Worm (Caenorhabditis elegans): ENCODE measurements around the gene K08C7.6.

K08C7.6 gene

DNA sequence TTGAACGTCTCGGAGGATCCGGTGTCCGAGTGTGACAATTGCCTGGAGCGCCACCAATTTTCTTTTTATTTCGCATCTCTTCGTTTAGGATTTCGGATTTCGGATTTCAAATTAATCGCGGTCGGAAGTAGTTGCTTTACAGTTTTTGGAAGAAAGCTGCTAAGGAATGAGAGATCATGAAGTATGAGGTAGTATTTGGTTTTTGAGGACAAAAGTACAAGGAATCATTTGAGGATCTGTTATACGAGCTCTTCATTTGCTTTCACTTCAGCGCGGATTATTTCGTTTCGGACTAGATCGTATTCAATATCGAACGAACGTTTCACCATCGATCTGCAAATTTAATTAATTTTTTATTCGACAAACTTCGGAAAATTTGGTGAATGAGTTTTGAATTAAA lies 14.0 kb upstream of the K08C7.6 start, which contains the start of gene R102.11:
Gene R102.11 (minus strand): TSS at position 101 of the 400 bp plus-strand sequence.
- no peak for TF ChIP-seq nhr-84 (tag; optimal IDR thresholded peaks at IDR 0.05)
- TF ChIP-seq nhr-77 (tag; optimal IDR thresholded peaks at IDR 0.05) = no peak
- TF ChIP-seq lsy-2 (tag; optimal IDR thresholded peaks at IDR 0.05) = no peak
- TF ChIP-seq dsc-1 (tag; optimal IDR thresholded peaks at IDR 0.05) = no peak
- TF ChIP-seq Y116A8C.19 (tag; optimal IDR thresholded peaks at IDR 0.05; ENCODE audit: borderline replicate concordance) = no peak
- no peak for TF ChIP-seq lin-35 (GFP tag; optimal IDR thresholded peaks at IDR 0.05)
- no peak for TF ChIP-seq mef-2 (tag; optimal IDR thresholded peaks at IDR 0.05)
- TF ChIP-seq fos-1 (tag; optimal IDR thresholded peaks at IDR 0.05) = no peak
- TF ChIP-seq xbp-1 (tag; optimal IDR thresholded peaks at IDR 0.05) = no peak
- no peak for TF ChIP-seq F16B12.6 (tag; optimal IDR thresholded peaks at IDR 0.05)
- TF ChIP-seq dpl-1 (GFP tag; optimal IDR thresholded peaks at IDR 0.05) = no peak
- no peak for TF ChIP-seq lir-3 (tag; optimal IDR thresholded peaks at IDR 0.05; ENCODE audit: poor library complexity)
- no peak for TF ChIP-seq egl-27 (tag; optimal IDR thresholded peaks at IDR 0.05)
- TF ChIP-seq elt-3 (tag; optimal IDR thresholded peaks at IDR 0.05) = no peak
- no peak for TF ChIP-seq efl-3 (GFP tag; optimal IDR thresholded peaks at IDR 0.05)
- no peak for TF ChIP-seq fkh-8 (tag; optimal IDR thresholded peaks at IDR 0.05)

DNA sequence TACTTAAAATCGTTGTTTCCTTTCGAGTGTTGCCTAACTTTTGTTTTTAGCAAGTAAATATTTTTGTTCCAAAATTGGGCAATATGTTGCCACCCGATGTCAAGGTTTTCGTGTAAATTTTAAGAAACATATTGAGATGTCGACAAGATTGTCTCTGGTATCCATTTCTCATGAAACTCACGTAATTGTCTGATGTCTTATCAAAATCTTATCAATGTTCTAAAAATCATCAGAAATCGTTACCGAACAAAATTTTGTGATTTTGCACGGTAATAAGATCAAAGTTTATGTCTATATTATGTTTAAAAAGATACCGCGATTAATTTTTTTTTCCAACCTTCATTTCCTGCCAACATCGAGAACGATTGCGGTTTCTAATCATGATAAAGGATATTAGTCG lies 13.3 kb upstream of the K08C7.6 start:
- TF ChIP-seq ceh-82 (tag; optimal IDR thresholded peaks at IDR 0.05) = no peak
- no peak for TF ChIP-seq ztf-11 (tag; optimal IDR thresholded peaks at IDR 0.05)
- no peak for TF ChIP-seq unc-98 (GFP tag; IDR thresholded peaks at IDR 0.05)
- TF ChIP-seq hlh-4 (tag; optimal IDR thresholded peaks at IDR 0.05) = no peak
- no peak for TF ChIP-seq C16A3.4 (tag; optimal IDR thresholded peaks at IDR 0.05)
- no peak for TF ChIP-seq Y116A8C.19 (tag; optimal IDR thresholded peaks at IDR 0.05; ENCODE audit: borderline replicate concordance)
- no peak for TF ChIP-seq C34B4.2 (tag; optimal IDR thresholded peaks at IDR 0.05)
- TF ChIP-seq elt-3 (tag; optimal IDR thresholded peaks at IDR 0.05) = no peak
- TF ChIP-seq pqm-1 (tag; optimal IDR thresholded peaks at IDR 0.05) = no peak
- no peak for TF ChIP-seq hpl-2 (GFP tag; optimal IDR thresholded peaks at IDR 0.05)
- no peak for TF ChIP-seq fkh-10 (GFP tag; optimal IDR thresholded peaks at IDR 0.05)
- TF ChIP-seq isw-1 (GFP tag; IDR thresholded peaks at IDR 0.05) = no peak
- TF ChIP-seq irx-1 (tag; optimal IDR thresholded peaks at IDR 0.05) = no peak
- TF ChIP-seq zag-1 (tag; optimal IDR thresholded peaks at IDR 0.05) = no peak

DNA sequence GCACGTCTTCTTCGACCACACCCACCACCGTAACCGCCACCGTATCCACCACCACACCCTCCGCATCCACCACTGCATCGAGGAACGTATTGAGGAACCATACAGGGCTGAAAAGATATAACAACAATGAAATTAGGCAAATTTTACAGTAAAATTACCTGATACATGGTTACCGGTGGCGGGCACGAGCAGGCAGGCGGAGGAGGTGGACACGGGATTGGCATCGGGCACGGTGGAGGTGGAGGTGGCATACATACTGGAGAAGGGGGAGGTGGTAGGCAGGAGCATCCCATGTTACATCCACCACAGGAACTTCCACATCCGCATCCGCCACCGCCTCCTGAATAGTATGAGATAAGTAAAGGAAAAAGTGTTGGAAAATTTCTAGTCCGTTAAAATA lies 12.8 kb upstream of the K08C7.6 start:
- no peak for TF ChIP-seq alr-1 (tag; optimal IDR thresholded peaks at IDR 0.05; ENCODE audit: borderline replicate concordance)
- no peak for TF ChIP-seq hlh-17 (GFP tag; optimal IDR thresholded peaks at IDR 0.05; ENCODE audit: borderline replicate concordance)
- no peak for TF ChIP-seq pag-3 (tag; optimal IDR thresholded peaks at IDR 0.05; ENCODE audit: borderline replicate concordance, insufficient read depth)
- no peak for TF ChIP-seq egl-13 (tag; optimal IDR thresholded peaks at IDR 0.05)
- TF ChIP-seq rnt-1 (tag; optimal IDR thresholded peaks at IDR 0.05) = no peak
- no peak for TF ChIP-seq egl-27 (tag; optimal IDR thresholded peaks at IDR 0.05)
- no peak for TF ChIP-seq mep-1 (tag; optimal IDR thresholded peaks at IDR 0.05)
- no peak for TF ChIP-seq blmp-1 (tag; optimal IDR thresholded peaks at IDR 0.05)
- TF ChIP-seq elt-3 (tag; optimal IDR thresholded peaks at IDR 0.05) = no peak
- TF ChIP-seq hlh-4 (tag; optimal IDR thresholded peaks at IDR 0.05) = no peak
- TF ChIP-seq ceh-82 (tag; optimal IDR thresholded peaks at IDR 0.05) = no peak
- TF ChIP-seq lin-35 (GFP tag; optimal IDR thresholded peaks at IDR 0.05) = no peak
- TF ChIP-seq C16A3.4 (tag; optimal IDR thresholded peaks at IDR 0.05) = no peak
- no peak for TF ChIP-seq F16B12.6 (tag; optimal IDR thresholded peaks at IDR 0.05)
- TF ChIP-seq pax-3 (tag; optimal IDR thresholded peaks at IDR 0.05) = no peak
- no peak for TF ChIP-seq C34B4.2 (tag; optimal IDR thresholded peaks at IDR 0.05)
